Fruit fly (Drosophila melanogaster): ENCODE results near the gene Gr93b.

The Gr93b gene

dm6 chr3R:21859509-21859908 is 15.9 kb upstream of the Gr93b start (continued):
- no peak for TF ChIP-seq Trl (optimal IDR thresholded peaks at IDR 0.05)
- TF ChIP-seq Trl (GFP tag; optimal IDR thresholded peaks at IDR 0.05): no peak
- TF ChIP-seq seq (GFP tag; IDR thresholded peaks at IDR 0.05): no peak
- TF ChIP-seq Ssrp (tag; optimal IDR thresholded peaks at IDR 0.05): peak; percentile 63
- TF ChIP-seq CG12155 (GFP tag; optimal IDR thresholded peaks at IDR 0.05): no peak
- no peak for TF ChIP-seq Ada2b (GFP tag; IDR thresholded peaks at IDR 0.05)
- no peak for TF ChIP-seq cad (GFP tag; optimal IDR thresholded peaks at IDR 0.05)
- no peak for TF ChIP-seq Nf-YA (GFP tag; IDR thresholded peaks at IDR 0.05)
- TF ChIP-seq slou (GFP tag; optimal IDR thresholded peaks at IDR 0.05): no peak
- no peak for TF ChIP-seq Dbx (GFP tag; IDR thresholded peaks at IDR 0.05)
- TF ChIP-seq crol (GFP tag; IDR thresholded peaks at IDR 0.05): 0 out of 2 replicates have a peak, but pooled peaks have one; percentile 17
- TF ChIP-seq stc (GFP tag; IDR thresholded peaks at IDR 0.05): no peak; the same call in 1 of the 2 replicates
- no peak for TF ChIP-seq CG7271 (tag; optimal IDR thresholded peaks at IDR 0.05)
- TF ChIP-seq CG4282 (GFP tag; optimal IDR thresholded peaks at IDR 0.05): no peak
- TF ChIP-seq tin (GFP tag; optimal IDR thresholded peaks at IDR 0.05): peak; percentile 51
- peak; percentile 54 for TF ChIP-seq Xbp1 (GFP tag; optimal IDR thresholded peaks at IDR 0.05)
- TF ChIP-seq Ets97D (GFP tag; optimal IDR thresholded peaks at IDR 0.05): no peak
- no peak for TF ChIP-seq zen2 (GFP tag; IDR thresholded peaks at IDR 0.05; ENCODE audit: partially characterized antibody)
- TF ChIP-seq wor (GFP tag; IDR thresholded peaks at IDR 0.05): peak; percentile 32
- no peak for TF ChIP-seq wdn (GFP tag; IDR thresholded peaks at IDR 0.05)
- no peak for TF ChIP-seq slp2 (GFP tag; optimal IDR thresholded peaks at IDR 0.05)
- TF ChIP-seq exex (tag; optimal IDR thresholded peaks at IDR 0.05): no peak
- TF ChIP-seq bigmax (GFP tag; optimal IDR thresholded peaks at IDR 0.05): no peak
- TF ChIP-seq Optix (GFP tag; IDR thresholded peaks at IDR 0.05): no peak
- peak; percentile 61 for TF ChIP-seq CG12391 (tag; optimal IDR thresholded peaks at IDR 0.05)
- TF ChIP-seq hbn (GFP tag; IDR thresholded peaks at IDR 0.05; ENCODE audit: partially characterized antibody): no peak
- TF ChIP-seq pb (GFP tag; optimal IDR thresholded peaks at IDR 0.05): no peak
- TF ChIP-seq CG2129 (GFP tag; IDR thresholded peaks at IDR 0.05; ENCODE audit: partially characterized antibody): no peak
- no peak for TF ChIP-seq cato (GFP tag; optimal IDR thresholded peaks at IDR 0.05; ENCODE audit: borderline replicate concordance)
- TF ChIP-seq CG8290 (GFP tag; optimal IDR thresholded peaks at IDR 0.05): no peak
- TF ChIP-seq CG8290 (tag; optimal IDR thresholded peaks at IDR 0.05): no peak
- TF ChIP-seq CG16813 (GFP tag; IDR thresholded peaks at IDR 0.05; ENCODE audit: partially characterized antibody): no peak
- TF ChIP-seq Scr (GFP tag; IDR thresholded peaks at IDR 0.05; ENCODE audit: partially characterized antibody): no peak
- TF ChIP-seq gem (tag; optimal IDR thresholded peaks at IDR 0.05): peak; percentile 77
- TF ChIP-seq ac (GFP tag; optimal IDR thresholded peaks at IDR 0.05): no peak
- TF ChIP-seq CG2712 (tag; optimal IDR thresholded peaks at IDR 0.05): peak; percentile 80
- TF ChIP-seq Sox102F (GFP tag; optimal IDR thresholded peaks at IDR 0.05): peak; percentile 57
- TF ChIP-seq crc (GFP tag; optimal IDR thresholded peaks at IDR 0.05): peak; percentile 28
- TF ChIP-seq Dip3 (GFP tag; optimal IDR thresholded peaks at IDR 0.05): no peak
- peak in 1 of 2 experiments; percentile 70 for TF ChIP-seq eve (GFP tag; optimal IDR thresholded peaks at IDR 0.05)
- TF ChIP-seq CG42726 (GFP tag; IDR thresholded peaks at IDR 0.05; ENCODE audit: partially characterized antibody): no peak
- TF ChIP-seq oc (tag; optimal IDR thresholded peaks at IDR 0.05): no peak
- TF ChIP-seq MBD-R2 (GFP tag; IDR thresholded peaks at IDR 0.05): no peak
- TF ChIP-seq ftz-f1 (GFP tag; optimal IDR thresholded peaks at IDR 0.05): no peak
- peak; percentile 39; the same call in 1 of the 2 replicates for TF ChIP-seq E2f1 (GFP tag; IDR thresholded peaks at IDR 0.05)
- peak; percentile 8 for TF ChIP-seq CG17802 (tag; optimal IDR thresholded peaks at IDR 0.05)
- no peak for TF ChIP-seq klu (GFP tag; IDR thresholded peaks at IDR 0.05)
- peak; percentile 34 for TF ChIP-seq CG15073 (GFP tag; optimal IDR thresholded peaks at IDR 0.05)
- TF ChIP-seq yki (optimal IDR thresholded peaks at IDR 0.05): no peak
- TF ChIP-seq CG32767 (GFP tag; IDR thresholded peaks at IDR 0.05): 0 out of 2 replicates have a peak, but pooled peaks have one; percentile 27
- TF ChIP-seq cwo (GFP tag; optimal IDR thresholded peaks at IDR 0.05): no peak
- no peak for TF ChIP-seq al (GFP tag; IDR thresholded peaks at IDR 0.05)
- no peak for TF ChIP-seq chinmo (GFP tag; IDR thresholded peaks at IDR 0.05; ENCODE audit: partially characterized antibody)
